In genomic region chr3R:11226496-11226895, dm6 we compare ENCODE assay signal across 1 fruit fly cellular context.
TF ChIP-seq lines count a peak whose summit lies in the region.

CG17726 (plus strand) TSS chr3R:11226762.

TF ChIP-seq in whole organism, embryonic, 481 proteins besides CTCF, POLR2A, EP300 and RAD21 (continued from another document and continues in another):
- TF ChIP-seq slp2 (GFP tag; optimal IDR thresholded peaks at IDR 0.05; lab: Kevin White, UChicago), result peak; percentile 84
- TF ChIP-seq ftz-f1 (GFP tag; optimal IDR thresholded peaks at IDR 0.05; lab: Kevin White, UChicago), result peak; percentile 44
- TF ChIP-seq CG12942 (GFP tag; optimal IDR thresholded peaks at IDR 0.05; lab: Kevin White, UChicago), result peak; percentile 95
- peak; percentile 86 for TF ChIP-seq Gsc (GFP tag; IDR thresholded peaks at IDR 0.05; lab: Robert Waterston, UW)
- TF ChIP-seq Ets65A (GFP tag; lab: Kevin White, UChicago), result peak; percentile 91
- peak; percentile 96 for TF ChIP-seq twi (tag; optimal IDR thresholded peaks at IDR 0.05; lab: Kevin White, UChicago)
- peak; percentile 88 for TF ChIP-seq jigr1 (GFP tag; IDR thresholded peaks at IDR 0.05; lab: Robert Waterston, UW)
- no peak for TF ChIP-seq lov (optimal IDR thresholded peaks at IDR 0.05; lab: Kevin White, UChicago)
- TF ChIP-seq lov (GFP tag; IDR thresholded peaks at IDR 0.05; lab: Robert Waterston, UW), result peak; percentile 98
- TF ChIP-seq org-1 (GFP tag; optimal IDR thresholded peaks at IDR 0.05; lab: Kevin White, UChicago), result peak; percentile 93
- TF ChIP-seq dan (GFP tag; IDR thresholded peaks at IDR 0.05; lab: Robert Waterston, UW), result peak; percentile 73; the same call in 1 of the 2 replicates
- TF ChIP-seq chinmo (GFP tag; IDR thresholded peaks at IDR 0.05; lab: Robert Waterston, UW; ENCODE audit: partially characterized antibody), result no peak
- TF ChIP-seq E2f1 (GFP tag; IDR thresholded peaks at IDR 0.05; lab: Robert Waterston, UW), result peak; percentile 98
- TF ChIP-seq pum (GFP tag; optimal IDR thresholded peaks at IDR 0.05; lab: Kevin White, UChicago), result peak; percentile 88
- TF ChIP-seq tin (GFP tag; optimal IDR thresholded peaks at IDR 0.05; lab: Kevin White, UChicago), result peak; percentile 95
- TF ChIP-seq Optix (GFP tag; IDR thresholded peaks at IDR 0.05; lab: Robert Waterston, UW), result peak; percentile 58; the same call in 1 of the 3 replicates
- TF ChIP-seq ac (GFP tag; optimal IDR thresholded peaks at IDR 0.05; lab: Kevin White, UChicago), result peak; percentile 92
- TF ChIP-seq CG11560 (tag; IDR thresholded peaks at IDR 0.05; lab: Robert Waterston, UW), result peak; percentile 88
- peak; percentile 90 for TF ChIP-seq CG4854 (GFP tag; optimal IDR thresholded peaks at IDR 0.05; lab: Kevin White, UChicago)
- TF ChIP-seq gce (GFP tag; IDR thresholded peaks at IDR 0.05; lab: Robert Waterston, UW), result peak; percentile 98
- peak; percentile 97 for TF ChIP-seq CG5953 (GFP tag; IDR thresholded peaks at IDR 0.05; lab: Robert Waterston, UW)
- peak; percentile 96 for TF ChIP-seq CG18476 (GFP tag; optimal IDR thresholded peaks at IDR 0.05; lab: Kevin White, UChicago)
- TF ChIP-seq CG12219 (GFP tag; optimal IDR thresholded peaks at IDR 0.05; lab: Kevin White, UChicago), result peak; percentile 95
- TF ChIP-seq CG15073 (GFP tag; optimal IDR thresholded peaks at IDR 0.05; lab: Kevin White, UChicago), result peak; percentile 71
- peak; percentile 90 for TF ChIP-seq Poxn (GFP tag; IDR thresholded peaks at IDR 0.05; lab: Robert Waterston, UW)
- peak; percentile 85 for TF ChIP-seq kah (GFP tag; optimal IDR thresholded peaks at IDR 0.05; lab: Kevin White, UChicago)
- TF ChIP-seq sd (tag; optimal IDR thresholded peaks at IDR 0.05; lab: Kevin White, UChicago), result peak; percentile 92
- TF ChIP-seq CG12071 (GFP tag; optimal IDR thresholded peaks at IDR 0.05; lab: Kevin White, UChicago), result peak; percentile 90
- peak; percentile 88 for TF ChIP-seq CG8281 (tag; optimal IDR thresholded peaks at IDR 0.05; lab: Kevin White, UChicago)
- TF ChIP-seq CG4328 (GFP tag; optimal IDR thresholded peaks at IDR 0.05; lab: Kevin White, UChicago), result peak; percentile 55
- TF ChIP-seq Hsf (GFP tag; optimal IDR thresholded peaks at IDR 0.05; lab: Kevin White, UChicago), result peak; percentile 97
- TF ChIP-seq Tbp (GFP tag; optimal IDR thresholded peaks at IDR 0.05; lab: Kevin White, UChicago), result no peak
- TF ChIP-seq CG10321 (GFP tag; IDR thresholded peaks at IDR 0.05; lab: Robert Waterston, UW), result peak; percentile 86
- TF ChIP-seq Atf-2 (GFP tag; optimal IDR thresholded peaks at IDR 0.05; lab: Kevin White, UChicago), result peak; percentile 91
- peak; percentile 99 for TF ChIP-seq D19B (GFP tag; optimal IDR thresholded peaks at IDR 0.05; lab: Kevin White, UChicago)
- peak; percentile 91 for TF ChIP-seq CG10431 (GFP tag; optimal IDR thresholded peaks at IDR 0.05; lab: Kevin White, UChicago)
- TF ChIP-seq CG31441 (GFP tag; IDR thresholded peaks at IDR 0.05; lab: Robert Waterston, UW), result peak; percentile 98
- peak; percentile 66 for TF ChIP-seq CG17186 (GFP tag; optimal IDR thresholded peaks at IDR 0.05; lab: Kevin White, UChicago)
- peak; percentile 95 for TF ChIP-seq al (GFP tag; IDR thresholded peaks at IDR 0.05; lab: Robert Waterston, UW)
- peak; percentile 16 for TF ChIP-seq BEAF-32 (GFP tag; optimal IDR thresholded peaks at IDR 0.05; lab: Kevin White, UChicago)
- peak; percentile 94 for TF ChIP-seq gt (GFP tag; IDR thresholded peaks at IDR 0.05; lab: Robert Waterston, UW)
- TF ChIP-seq prd (optimal IDR thresholded peaks at IDR 0.05; lab: Kevin White, UChicago), result no peak
- TF ChIP-seq prd (GFP tag; IDR thresholded peaks at IDR 0.05; lab: Robert Waterston, UW), result peak; percentile 99
- TF ChIP-seq CG4617 (GFP tag; optimal IDR thresholded peaks at IDR 0.05; lab: Kevin White, UChicago; ENCODE audit: borderline replicate concordance), result peak; percentile 93
- peak; percentile 94 for TF ChIP-seq CG16815 (GFP tag; optimal IDR thresholded peaks at IDR 0.05; lab: Kevin White, UChicago)
- TF ChIP-seq Dad (GFP tag; optimal IDR thresholded peaks at IDR 0.05; lab: Kevin White, UChicago), result peak; percentile 84
- TF ChIP-seq chif (GFP tag; optimal IDR thresholded peaks at IDR 0.05; lab: Kevin White, UChicago), result peak; percentile 86 to 94
- peak; percentile 92 for TF ChIP-seq CG4707 (GFP tag; optimal IDR thresholded peaks at IDR 0.05; lab: Kevin White, UChicago)
- peak; percentile 93 for TF ChIP-seq CG9437 (GFP tag; optimal IDR thresholded peaks at IDR 0.05; lab: Kevin White, UChicago)
- peak; percentile 99 for TF ChIP-seq Awh (GFP tag; IDR thresholded peaks at IDR 0.05; lab: Robert Waterston, UW)
- TF ChIP-seq CG34224 (GFP tag; IDR thresholded peaks at IDR 0.05; lab: Robert Waterston, UW; ENCODE audit: partially characterized antibody), result no peak
- TF ChIP-seq pb (GFP tag; optimal IDR thresholded peaks at IDR 0.05; lab: Kevin White, UChicago), result peak; percentile 57
- peak; percentile 97 for TF ChIP-seq CG14710 (tag; optimal IDR thresholded peaks at IDR 0.05; lab: Kevin White, UChicago)
- no peak for TF ChIP-seq Hr78 (GFP tag; optimal IDR thresholded peaks at IDR 0.05; lab: Kevin White, UChicago)
- TF ChIP-seq CG10543 (GFP tag; optimal IDR thresholded peaks at IDR 0.05; lab: Kevin White, UChicago), result peak; percentile 85
- peak; percentile 85 for TF ChIP-seq Deaf1 (tag; optimal IDR thresholded peaks at IDR 0.05; lab: Kevin White, UChicago)
- TF ChIP-seq disco-r (GFP tag; optimal IDR thresholded peaks at IDR 0.05; lab: Kevin White, UChicago), result peak; percentile 85
- peak; percentile 83 for TF ChIP-seq CG18011 (GFP tag; optimal IDR thresholded peaks at IDR 0.05; lab: Kevin White, UChicago)
- TF ChIP-seq D (optimal IDR thresholded peaks at IDR 0.05; lab: Kevin White, UChicago), result no peak
- TF ChIP-seq D (GFP tag; optimal IDR thresholded peaks at IDR 0.05; lab: Kevin White, UChicago), result peak; percentile 89
- no peak for TF ChIP-seq hb (GFP tag; IDR thresholded peaks at IDR 0.05; lab: Robert Waterston, UW; ENCODE audit: partially characterized antibody)
- peak; percentile 92 for TF ChIP-seq MTF-1 (GFP tag; optimal IDR thresholded peaks at IDR 0.05; lab: Kevin White, UChicago; ENCODE audit: borderline replicate concordance)
- TF ChIP-seq CG17361 (GFP tag; IDR thresholded peaks at IDR 0.05; lab: Robert Waterston, UW), result peak; percentile 97
- peak; percentile 98 for TF ChIP-seq CG4730 (GFP tag; IDR thresholded peaks at IDR 0.05; lab: Robert Waterston, UW)
- TF ChIP-seq abd-A (tag; optimal IDR thresholded peaks at IDR 0.05; lab: Kevin White, UChicago), result no peak
- peak; percentile 92 for TF ChIP-seq CG34376 (GFP tag; optimal IDR thresholded peaks at IDR 0.05; lab: Kevin White, UChicago)
- peak; percentile 69 for TF ChIP-seq CG6654 (GFP tag; optimal IDR thresholded peaks at IDR 0.05; lab: Kevin White, UChicago)
- peak; percentile 99 for TF ChIP-seq Atf6 (GFP tag; IDR thresholded peaks at IDR 0.05; lab: Robert Waterston, UW)
- peak; percentile 99 for TF ChIP-seq dmrt11E (tag; optimal IDR thresholded peaks at IDR 0.05; lab: Kevin White, UChicago)
- peak; percentile 78 for TF ChIP-seq HLH54F (GFP tag; optimal IDR thresholded peaks at IDR 0.05; lab: Kevin White, UChicago)
- TF ChIP-seq dmrt99B (tag; optimal IDR thresholded peaks at IDR 0.05; lab: Kevin White, UChicago), result peak; percentile 97
- peak; percentile 95 for TF ChIP-seq CG2202 (tag; optimal IDR thresholded peaks at IDR 0.05; lab: Kevin White, UChicago)
- TF ChIP-seq ken (GFP tag; IDR thresholded peaks at IDR 0.05; lab: Robert Waterston, UW), result peak; percentile 96
- TF ChIP-seq CG16779 (GFP tag; IDR thresholded peaks at IDR 0.05; lab: Robert Waterston, UW), result peak; percentile 90
- TF ChIP-seq danr (GFP tag; IDR thresholded peaks at IDR 0.05; lab: Robert Waterston, UW), result peak; percentile 93
- peak; percentile 97 for TF ChIP-seq fd96Cb (tag; optimal IDR thresholded peaks at IDR 0.05; lab: Kevin White, UChicago)
- TF ChIP-seq nau (GFP tag; optimal IDR thresholded peaks at IDR 0.05; lab: Kevin White, UChicago), result no peak
- TF ChIP-seq PHDP (tag; optimal IDR thresholded peaks at IDR 0.05; lab: Kevin White, UChicago), result peak; percentile 99
- peak; percentile 79 for TF ChIP-seq shn (GFP tag; optimal IDR thresholded peaks at IDR 0.05; lab: Kevin White, UChicago)
- TF ChIP-seq gro (GFP tag; optimal IDR thresholded peaks at IDR 0.05; lab: Kevin White, UChicago), result peak; percentile 80
- peak; percentile 86 for TF ChIP-seq tx (GFP tag; optimal IDR thresholded peaks at IDR 0.05; lab: Kevin White, UChicago)
- TF ChIP-seq CG2889 (GFP tag; IDR thresholded peaks at IDR 0.05; lab: Robert Waterston, UW), result peak; percentile 97
- no peak for TF ChIP-seq h (optimal IDR thresholded peaks at IDR 0.05; lab: Kevin White, UChicago)
- TF ChIP-seq ash1 (GFP tag; optimal IDR thresholded peaks at IDR 0.05; lab: Kevin White, UChicago), result peak; percentile 9
- peak; percentile 98 for TF ChIP-seq H2.0 (GFP tag; IDR thresholded peaks at IDR 0.05; lab: Robert Waterston, UW)
- peak; percentile 84 for TF ChIP-seq Adf1 (GFP tag; IDR thresholded peaks at IDR 0.05; lab: Robert Waterston, UW)
- TF ChIP-seq CG5180 (GFP tag; optimal IDR thresholded peaks at IDR 0.05; lab: Kevin White, UChicago), result no peak
- TF ChIP-seq CG3838 (GFP tag; optimal IDR thresholded peaks at IDR 0.05; lab: Kevin White, UChicago), result peak; percentile 85
- TF ChIP-seq hth (optimal IDR thresholded peaks at IDR 0.05; lab: Kevin White, UChicago), result no peak
- peak; percentile 97 for TF ChIP-seq CG8765 (GFP tag; IDR thresholded peaks at IDR 0.05; lab: Robert Waterston, UW)
- peak; percentile 98 for TF ChIP-seq esg (GFP tag; conservative IDR thresholded peaks at IDR 0.05; lab: Robert Waterston, UW)
- peak; percentile 74 for TF ChIP-seq CG3995 (GFP tag; optimal IDR thresholded peaks at IDR 0.05; lab: Kevin White, UChicago)
- peak; percentile 95 for TF ChIP-seq ATbp (GFP tag; optimal IDR thresholded peaks at IDR 0.05; lab: Kevin White, UChicago)
- TF ChIP-seq CG14050 (GFP tag; IDR thresholded peaks at IDR 0.05; lab: Robert Waterston, UW), result peak; percentile 98
- TF ChIP-seq CG13123 (GFP tag; optimal IDR thresholded peaks at IDR 0.05; lab: Kevin White, UChicago), result peak; percentile 90
- peak; percentile 96 for TF ChIP-seq NfI (GFP tag; optimal IDR thresholded peaks at IDR 0.05; lab: Kevin White, UChicago)
- TF ChIP-seq CG2875 (GFP tag; optimal IDR thresholded peaks at IDR 0.05; lab: Kevin White, UChicago), result peak; percentile 96
- TF ChIP-seq tio (GFP tag; optimal IDR thresholded peaks at IDR 0.05; lab: Kevin White, UChicago), result no peak
- TF ChIP-seq Pdp1 (GFP tag; optimal IDR thresholded peaks at IDR 0.05; lab: Kevin White, UChicago), result peak; percentile 90 to 95
- peak; percentile 94 for TF ChIP-seq cato (GFP tag; optimal IDR thresholded peaks at IDR 0.05; lab: Kevin White, UChicago; ENCODE audit: borderline replicate concordance)
- peak; percentile 96 for TF ChIP-seq Six4 (GFP tag; optimal IDR thresholded peaks at IDR 0.05; lab: Kevin White, UChicago)
- peak; percentile 97 for TF ChIP-seq seq (GFP tag; IDR thresholded peaks at IDR 0.05; lab: Robert Waterston, UW)
- peak; percentile 77 for TF ChIP-seq crc (GFP tag; optimal IDR thresholded peaks at IDR 0.05; lab: Kevin White, UChicago)
- no peak for TF ChIP-seq scrt (GFP tag; optimal IDR thresholded peaks at IDR 0.05; lab: Kevin White, UChicago)
- peak; percentile 87 for TF ChIP-seq E2f2 (GFP tag; IDR thresholded peaks at IDR 0.05; lab: Robert Waterston, UW)
- no peak for TF ChIP-seq CG12769 (tag; optimal IDR thresholded peaks at IDR 0.05; lab: Kevin White, UChicago)
- peak; percentile 97 for TF ChIP-seq Oaz (GFP tag; IDR thresholded peaks at IDR 0.05; lab: Robert Waterston, UW)
- peak; percentile 95 for TF ChIP-seq YL-1 (GFP tag; optimal IDR thresholded peaks at IDR 0.05; lab: Kevin White, UChicago)
- TF ChIP-seq CG9876 (GFP tag; optimal IDR thresholded peaks at IDR 0.05; lab: Kevin White, UChicago), result peak; percentile 52
- peak; percentile 68 for TF ChIP-seq en (GFP tag; optimal IDR thresholded peaks at IDR 0.05; lab: Kevin White, UChicago)
- peak; percentile 62 for TF ChIP-seq CG1792 (GFP tag; optimal IDR thresholded peaks at IDR 0.05; lab: Kevin White, UChicago)
- TF ChIP-seq phol (tag; optimal IDR thresholded peaks at IDR 0.05; lab: Kevin White, UChicago), result peak; percentile 96
- no peak for TF ChIP-seq unc-4 (GFP tag; IDR thresholded peaks at IDR 0.05; lab: Robert Waterston, UW; ENCODE audit: partially characterized antibody)
- TF ChIP-seq Usf (GFP tag; optimal IDR thresholded peaks at IDR 0.05; lab: Kevin White, UChicago), result peak; percentile 91
- peak; percentile 88 for TF ChIP-seq schlank (tag; optimal IDR thresholded peaks at IDR 0.05; lab: Kevin White, UChicago)
- peak; percentile 97 for TF ChIP-seq CG2120 (GFP tag; optimal IDR thresholded peaks at IDR 0.05; lab: Kevin White, UChicago)
- peak; percentile 88 for TF ChIP-seq vfl (GFP tag; optimal IDR thresholded peaks at IDR 0.05; lab: Kevin White, UChicago)
- TF ChIP-seq CG8388 (GFP tag; optimal IDR thresholded peaks at IDR 0.05; lab: Kevin White, UChicago), result peak; percentile 98
- peak; percentile 87 for TF ChIP-seq CG6683 (GFP tag; optimal IDR thresholded peaks at IDR 0.05; lab: Kevin White, UChicago)
- TF ChIP-seq Gug (GFP tag; IDR thresholded peaks at IDR 0.05; lab: Robert Waterston, UW), result peak; percentile 79; the same call in 3 of the 4 replicates
- TF ChIP-seq CG13775 (GFP tag; optimal IDR thresholded peaks at IDR 0.05; lab: Kevin White, UChicago), result peak; percentile 96
- peak; percentile 96 for TF ChIP-seq CG17385 (GFP tag; optimal IDR thresholded peaks at IDR 0.05; lab: Kevin White, UChicago)
- TF ChIP-seq CG10274 (GFP tag; optimal IDR thresholded peaks at IDR 0.05; lab: Kevin White, UChicago), result peak; percentile 81
- TF ChIP-seq oc (tag; optimal IDR thresholded peaks at IDR 0.05; lab: Kevin White, UChicago), result peak; percentile 98
- TF ChIP-seq CG31388 (GFP tag; optimal IDR thresholded peaks at IDR 0.05; lab: Kevin White, UChicago), result peak; percentile 97
- TF ChIP-seq br (optimal IDR thresholded peaks at IDR 0.05; lab: Kevin White, UChicago), result no peak
- TF ChIP-seq row (GFP tag; IDR thresholded peaks at IDR 0.05; lab: Robert Waterston, UW), result peak; percentile 100
- TF ChIP-seq CG11247 (GFP tag; IDR thresholded peaks at IDR 0.05; lab: Robert Waterston, UW), result peak; percentile 96
- TF ChIP-seq CG7357 (GFP tag; IDR thresholded peaks at IDR 0.05; lab: Robert Waterston, UW), result peak; percentile 92
- TF ChIP-seq CG7839 (tag; optimal IDR thresholded peaks at IDR 0.05; lab: Kevin White, UChicago), result peak; percentile 99
- peak; percentile 94 for TF ChIP-seq Fer1 (GFP tag; optimal IDR thresholded peaks at IDR 0.05; lab: Kevin White, UChicago)
- TF ChIP-seq cas (GFP tag; IDR thresholded peaks at IDR 0.05; lab: Robert Waterston, UW), result peak; percentile 96
- peak; percentile 57 for TF ChIP-seq btn (GFP tag; optimal IDR thresholded peaks at IDR 0.05; lab: Kevin White, UChicago)
